Fruit fly (Drosophila melanogaster) whole organism, wandering third instar larva: Measurements from ENCODE around the gene CG13376.

ENCODE experiments used
- Abd-B ChIP-seq: fragments of >200 bp; optimal IDR thresholded peaks from 2 replicates; lab custom pipeline; 2017; ENCODE audit warnings: missing biosample characterization, missing genetic modification characterization
- CG32264 ChIP-seq: fragments of 200-800 bp; sonication (Bioruptor generic); optimal IDR thresholded peaks from 2 replicates; lab custom pipeline; 2016; ENCODE audit warnings: missing biosample characterization, missing genetic modification characterization
- CG9705 ChIP-seq: fragments of 200-800 bp; sonication (Bioruptor generic); optimal IDR thresholded peaks from 2 replicates; lab custom pipeline; 2018; ENCODE audit warnings: missing biosample characterization, mild to moderate bottlenecking, missing genetic modification characterization
- CrebA ChIP-seq: fragments of 200-800 bp; sonication (Bioruptor generic); optimal IDR thresholded peaks from 2 replicates; lab custom pipeline; 2016; ENCODE audit warnings: missing biosample characterization, mild to moderate bottlenecking, missing genetic modification characterization, borderline replicate concordance
- Dfd ChIP-seq: fragments of >200 bp; optimal IDR thresholded peaks from 2 replicates; lab custom pipeline; 2017; ENCODE audit warnings: missing biosample characterization, missing genetic modification characterization
- Dif ChIP-seq: fragments of 200-275, 200-300 bp; sonication (Bioruptor generic); optimal IDR thresholded peaks from 2 replicates; lab custom pipeline; 2018; ENCODE audit warnings: missing biosample characterization, missing genetic modification characterization; ENCODE audit not compliant: partially characterized antibody
- GATAd ChIP-seq: sonication (Bioruptor generic); optimal IDR thresholded peaks from 2 replicates; lab custom pipeline; 2016; ENCODE audit warnings: missing biosample characterization, missing genetic modification characterization
- HLH106 ChIP-seq: fragments of 200-800 bp; optimal IDR thresholded peaks from 3 replicates; lab custom pipeline; 2019; ENCODE audit warnings: missing biosample characterization, mild to moderate bottlenecking, missing genetic modification characterization, moderate library complexity
- Hnf4 ChIP-seq: fragments of 200-800 bp; sonication (Bioruptor generic); optimal IDR thresholded peaks from 2 replicates; lab custom pipeline; 2016; ENCODE audit warnings: missing biosample characterization, mild to moderate bottlenecking, missing genetic modification characterization
- Hr83 ChIP-seq: fragments of 200-300 bp; sonication (Bioruptor generic); optimal IDR thresholded peaks from 2 replicates; lab custom pipeline; 2016; ENCODE audit warnings: missing biosample characterization, mild to moderate bottlenecking, missing genetic modification characterization, moderate library complexity; ENCODE audit not compliant: poor library complexity, severe bottlenecking
- Mio ChIP-seq: sonication (Bioruptor generic); optimal IDR thresholded peaks from 2 replicates; lab custom pipeline; 2016; ENCODE audit warnings: missing biosample characterization, missing genetic modification characterization
- N ChIP-seq: fragments of >200 bp; optimal IDR thresholded peaks from 2 replicates; lab custom pipeline; 2018; ENCODE audit warnings: missing biosample characterization, missing external identifiers, missing genetic modification characterization
- Rel ChIP-seq, 2 experiments: fragments of 200-800 bp; sonication (Bioruptor generic) in 1 of 2; optimal IDR thresholded peaks; 2 replicates in 1 of 2; 3 replicates in 1 of 2; lab custom pipeline; 2016 to 2019; ENCODE audit warnings: mild to moderate bottlenecking in 2 of 2, missing biosample characterization in 2 of 2, missing genetic modification characterization in 2 of 2, moderate library complexity in 1 of 2
- Sp1 ChIP-seq: fragments of 200-800 bp; sonication (Bioruptor generic); optimal IDR thresholded peaks from 3 replicates; lab custom pipeline; 2019; ENCODE audit warnings: missing biosample characterization, mild to moderate bottlenecking, missing genetic modification characterization, moderate library complexity
- Vsx2 ChIP-seq: fragments of 200-300, 225-300 bp; sonication (Bioruptor generic); optimal IDR thresholded peaks from 2 replicates; lab custom pipeline; 2018; ENCODE audit warnings: missing biosample characterization, missing genetic modification characterization; ENCODE audit not compliant: partially characterized antibody
- br ChIP-seq: fragments of 200-800 bp; sonication (Bioruptor generic); optimal IDR thresholded peaks from 2 replicates; lab custom pipeline; 2016; ENCODE audit warnings: missing biosample characterization, missing genetic modification characterization
- brk ChIP-seq: fragments of 200-800 bp; sonication (Bioruptor generic); optimal IDR thresholded peaks from 2 replicates; lab custom pipeline; 2016; ENCODE audit warnings: missing biosample characterization, mild to moderate bottlenecking, missing genetic modification characterization
- dsf ChIP-seq: sonication (Bioruptor generic); optimal IDR thresholded peaks from 2 replicates; lab custom pipeline; 2016; ENCODE audit warnings: missing biosample characterization, missing genetic modification characterization, borderline replicate concordance
- ey ChIP-seq: fragments of 200-800 bp; sonication (Bioruptor generic); optimal IDR thresholded peaks from 2 replicates; lab custom pipeline; 2016; ENCODE audit warnings: missing biosample characterization, missing genetic modification characterization
- fru ChIP-seq: fragments of 200-800 bp; sonication (Bioruptor generic); optimal IDR thresholded peaks from 3 replicates; lab custom pipeline; 2016; ENCODE audit warnings: missing biosample characterization, mild to moderate bottlenecking, missing genetic modification characterization
- h ChIP-seq: fragments of 200-800 bp; sonication (Bioruptor generic); optimal IDR thresholded peaks from 3 replicates; lab custom pipeline; 2016; ENCODE audit warnings: missing biosample characterization, mild to moderate bottlenecking, missing genetic modification characterization
- jim ChIP-seq: fragments of 175-275, 200-325 bp; sonication (Bioruptor generic); optimal IDR thresholded peaks from 2 replicates; lab custom pipeline; 2016; ENCODE audit warnings: missing biosample characterization, mild to moderate bottlenecking, missing genetic modification characterization
- pan ChIP-seq: fragments of >200 bp; optimal IDR thresholded peaks from 2 replicates; lab custom pipeline; 2017
- psq ChIP-seq: fragments of 200-800 bp; sonication (Bioruptor generic); optimal IDR thresholded peaks from 3 replicates; lab custom pipeline; 2017; ENCODE audit warnings: missing biosample characterization, mild to moderate bottlenecking, missing genetic modification characterization, moderate library complexity
- sage ChIP-seq: fragments of 200-800 bp; sonication (Bioruptor generic); optimal IDR thresholded peaks from 2 replicates; lab custom pipeline; 2016; ENCODE audit warnings: missing biosample characterization, mild to moderate bottlenecking, missing genetic modification characterization
- sv ChIP-seq: fragments of 200-800 bp; sonication (Bioruptor generic); optimal IDR thresholded peaks from 3 replicates; lab custom pipeline; 2016; ENCODE audit warnings: missing biosample characterization, missing genetic modification characterization
- tai ChIP-seq: sonication (Bioruptor generic); optimal IDR thresholded peaks from 2 replicates; lab custom pipeline; 2016; ENCODE audit warnings: missing biosample characterization, missing genetic modification characterization
- usp ChIP-seq: fragments of >200 bp; optimal IDR thresholded peaks from 2 replicates; lab custom pipeline; 2017; ENCODE audit warnings: missing biosample characterization, missing genetic modification characterization
- woc ChIP-seq: sonication (Bioruptor generic); optimal IDR thresholded peaks from 2 replicates; lab custom pipeline; 2016; ENCODE audit warnings: missing biosample characterization, mild to moderate bottlenecking, missing genetic modification characterization

The CG13376 gene

dm6 chrX:279097-279727 is 12.4 kb upstream of the CG13376 start, which contains the start of the genes CG3777 and ewg:
Gene CG3777, plus strand, starts transcription at chrX:279703.
Gene ewg, minus strand, starts transcription at chrX:279718.
- TF ChIP-seq ey (GFP tag; lab: Kevin White, UChicago): no peak
- TF ChIP-seq Hnf4 (GFP tag; lab: Kevin White, UChicago): no peak
- TF ChIP-seq h (GFP tag; lab: Kevin White, UChicago): peak; percentile 30
- no peak for TF ChIP-seq sage (GFP tag; lab: Kevin White, UChicago)
- no peak for TF ChIP-seq fru (GFP tag; lab: Kevin White, UChicago)
- no peak for TF ChIP-seq pan (lab: Kevin White, UChicago)
- no peak for TF ChIP-seq Dif (GFP tag; lab: Kevin White, UChicago)
- TF ChIP-seq dsf (GFP tag; lab: Kevin White, UChicago): no peak
- no peak for TF ChIP-seq Abd-B (GFP tag; lab: Kevin White, UChicago)
- TF ChIP-seq brk (GFP tag; lab: Kevin White, UChicago): no peak
- TF ChIP-seq Rel (GFP tag; optimal IDR thresholded peaks at IDR 0.05; lab: Kevin White, UChicago): no peak
- TF ChIP-seq Rel (tag; optimal IDR thresholded peaks at IDR 0.05; lab: Kevin White, UChicago): peak; percentile 40
- TF ChIP-seq HLH106 (tag; lab: Kevin White, UChicago): no peak
- TF ChIP-seq Mio (GFP tag; lab: Kevin White, UChicago): no peak
- no peak for TF ChIP-seq jim
- TF ChIP-seq usp (GFP tag; lab: Kevin White, UChicago): no peak
- TF ChIP-seq CG9705 (GFP tag; lab: Kevin White, UChicago): no peak
- TF ChIP-seq Vsx2: no peak
- TF ChIP-seq CrebA: no peak
- peak; percentile 25 for TF ChIP-seq Hr83
- TF ChIP-seq Dfd (GFP tag; lab: Kevin White, UChicago): no peak

DNA sequence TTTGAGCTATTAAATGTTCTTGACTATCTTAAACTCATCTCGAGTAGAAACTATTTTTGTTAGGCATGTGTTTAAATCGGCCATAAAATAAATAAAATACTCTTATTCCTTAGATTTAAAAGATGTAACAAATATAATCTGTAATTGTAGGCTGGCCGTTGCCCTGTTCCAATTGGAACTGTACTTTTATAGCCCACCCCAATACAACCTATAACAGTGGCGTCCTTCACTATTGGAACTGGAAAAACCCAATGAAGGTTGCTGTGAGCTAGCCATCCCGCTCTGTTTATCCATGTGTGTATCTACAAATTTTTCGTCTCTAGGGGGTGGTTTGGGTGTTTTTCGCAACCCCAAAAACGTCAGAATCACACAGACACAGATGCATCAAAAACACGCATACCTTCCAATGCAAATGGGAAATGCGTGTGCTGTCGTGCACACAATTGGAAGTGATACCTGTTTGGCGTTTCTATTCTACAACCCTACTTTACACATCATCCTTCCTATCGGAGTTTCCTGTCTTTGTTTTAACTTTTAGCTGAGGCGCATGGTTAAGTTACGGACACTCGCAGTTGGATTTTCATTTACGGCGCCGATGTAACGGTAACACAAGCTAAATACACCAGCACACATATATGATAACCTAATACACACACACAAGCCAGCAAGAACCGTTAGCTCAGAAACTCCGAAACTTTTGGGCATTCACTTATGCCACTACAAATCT is 11.7 kb upstream of the CG13376 start:
- peak; percentile 47 for TF ChIP-seq N (GFP tag; lab: Kevin White, UChicago)
- no peak for TF ChIP-seq br
- TF ChIP-seq, all 38 proteins: peak for 1

DNA sequence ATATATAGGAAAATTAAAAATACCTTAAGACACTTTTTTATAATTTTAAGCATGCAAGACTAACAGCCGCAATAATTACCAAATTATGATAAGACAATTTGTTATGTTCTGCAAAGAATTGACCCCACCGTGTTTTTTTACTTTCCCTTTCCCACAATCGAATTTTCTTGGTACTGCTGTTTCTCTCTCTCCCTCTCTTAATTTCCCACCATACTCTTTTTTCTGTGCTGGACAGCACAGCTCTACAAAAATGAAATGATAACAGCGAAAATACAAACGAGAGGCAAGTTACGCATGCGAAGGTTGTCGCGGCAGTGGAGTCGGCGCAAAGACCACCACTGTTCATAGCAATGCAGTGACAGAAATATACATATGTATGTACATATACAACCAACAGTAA is 11.1 kb upstream of the CG13376 start:
- TF ChIP-seq Dif (GFP tag; lab: Kevin White, UChicago) (peak; percentile 3), woc (no peak), Vsx2 (peak; percentile 30)

DNA sequence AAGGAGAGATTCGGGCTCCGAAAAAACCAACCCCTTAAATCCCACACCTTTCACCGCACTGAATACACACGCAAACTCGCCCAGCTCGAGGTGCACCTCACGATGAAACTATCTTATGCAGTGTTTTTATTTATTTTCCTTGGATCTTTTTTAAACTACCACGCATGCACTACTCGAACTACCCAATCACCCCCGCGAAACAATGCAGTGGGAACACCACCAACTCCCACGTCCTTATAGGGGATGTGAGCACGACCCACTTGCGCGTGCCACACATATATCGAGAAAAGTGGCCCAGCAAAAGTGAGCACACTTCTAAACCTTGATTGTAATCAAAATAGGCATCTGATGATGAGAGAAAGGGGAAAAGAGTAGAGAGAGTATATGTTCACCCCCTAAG is 9.7 kb upstream of the CG13376 start:
- TF ChIP-seq N (GFP tag; lab: Kevin White, UChicago) (no peak), CG32264 (GFP tag; lab: Kevin White, UChicago) (no peak)

DNA sequence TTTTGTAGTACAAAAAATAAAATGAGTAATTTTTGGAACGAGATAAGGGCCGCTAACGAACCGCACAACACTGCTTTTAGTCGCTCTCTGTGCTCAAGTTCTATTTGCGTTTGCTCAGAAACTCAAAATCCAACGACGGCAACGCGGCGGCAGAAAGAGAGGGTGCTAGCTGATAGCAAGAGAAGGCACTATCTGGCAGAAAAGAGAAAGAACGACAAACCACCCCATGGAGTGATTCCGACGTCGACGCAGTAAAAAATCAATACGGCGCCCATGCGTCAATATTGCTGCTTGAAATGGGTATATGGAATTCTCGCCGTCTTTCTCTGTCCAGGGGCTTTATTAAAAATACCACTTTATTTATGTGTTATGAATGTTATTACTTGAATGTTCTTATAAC is 9.2 kb upstream of the CG13376 start:
- TF ChIP-seq Sp1 (GFP tag; lab: Kevin White, UChicago) (no peak), GATAd (no peak), Dfd (GFP tag; lab: Kevin White, UChicago) (no peak), jim (no peak), CrebA (no peak), HLH106 (tag; lab: Kevin White, UChicago) (no peak)

- TF ChIP-seq psq (GFP tag; lab: Kevin White, UChicago) (no peak), woc (no peak), Hr83 (no peak), usp (GFP tag; lab: Kevin White, UChicago) (no peak), sage (GFP tag; lab: Kevin White, UChicago) (no peak), sv (GFP tag; lab: Kevin White, UChicago) (no peak), Dfd (GFP tag; lab: Kevin White, UChicago) (no peak), Vsx2 (no peak), tai (GFP tag; lab: Kevin White, UChicago) (no peak), jim (no peak)
These were observed 1.2 kb upstream of the CG13376 start for dm6 chrX:267979-268378.
